Worm (Caenorhabditis elegans) whole organism, midembryonic: ENCODE measurements around the gene Y37E11AL.2.

ENCODE experiments used
- T22C8.4 ChIP-seq: fragments of 200-800 bp; sonication (Bioruptor generic); IDR thresholded peaks from 2 replicates; pipeline ENCODE4 v1.3.6; 2022; ENCODE audit warnings: missing genetic modification characterization, missing compliant biosample characterization
- cog-1 ChIP-seq: sonication (generic microtip); optimal IDR thresholded peaks from 2 replicates; lab custom pipeline; 2016; ENCODE audit warnings: missing genetic modification characterization, missing compliant biosample characterization
- flt-1 ChIP-seq: fragments of 200-800 bp; sonication (Bioruptor generic); IDR thresholded peaks from 2 replicates; pipeline ENCODE4 v1.3.6; 2022; ENCODE audit warnings: missing genetic modification characterization, missing compliant biosample characterization
- klf-2 ChIP-seq: fragments of 200-800 bp; sonication (Bioruptor generic); conservative IDR thresholded peaks from 2 replicates; pipeline ENCODE4 v1.3.6; 2022; ENCODE audit warnings: missing genetic modification reagents, missing genetic modification characterization, missing compliant biosample characterization
- med-1 ChIP-seq: sonication (generic microtip); optimal IDR thresholded peaks from 2 replicates; lab custom pipeline; 2017; ENCODE audit warnings: missing genetic modification characterization, mild to moderate bottlenecking, missing compliant biosample characterization, antibody characterized with exemption, missing genetic modification reagents; ENCODE audit not compliant: insufficient read depth
- ref-1 ChIP-seq: fragments of 200-800 bp; sonication (Bioruptor generic); conservative IDR thresholded peaks from 2 replicates; pipeline ENCODE4 v1.3.6; 2022; ENCODE audit warnings: missing genetic modification reagents, missing genetic modification characterization, missing compliant biosample characterization
- tab-1 ChIP-seq: fragments of 200-800 bp; sonication (Bioruptor generic); IDR thresholded peaks from 2 replicates; pipeline ENCODE4 v1.3.6; 2022; ENCODE audit warnings: missing genetic modification characterization, missing compliant biosample characterization
- ztf-23 ChIP-seq: fragments of 200-800 bp; sonication (Bioruptor generic); IDR thresholded peaks from 2 replicates; pipeline ENCODE4 v1.3.6; 2022; ENCODE audit warnings: missing genetic modification reagents, missing genetic modification characterization, missing compliant biosample characterization
- ztf-29 ChIP-seq: fragments of 200-800 bp; sonication (Bioruptor generic); IDR thresholded peaks from 2 replicates; pipeline ENCODE4 v1.3.6; 2022; ENCODE audit warnings: missing genetic modification reagents, missing genetic modification characterization, missing compliant biosample characterization

The Y37E11AL.2 gene

ce11 chrIV:3698201-3698600 lies at the start of gene Y37E11AL.2:
Y37E11AL.2 (plus strand) TSS chrIV:3698501.
- TF ChIP-seq T22C8.4 (GFP tag; lab: Robert Waterston, UW) (peak; percentile 20; the same call in 1 of the 2 replicates), cog-1 (no peak)

ce11 chrIV:3648634-3649240 lies 49.6 kb upstream of the Y37E11AL.2 start, which contains the start of gene CC8.2:
CC8.2 (minus strand) TSS chrIV:3648684.
- TF ChIP-seq cog-1 (no peak), med-1 (GFP tag; lab: Kevin White, UChicago) (no peak), ztf-23 (GFP tag; lab: Robert Waterston, UW) (0 out of 2 replicates have a peak, but pooled peaks have one; percentile 27), tab-1 (GFP tag; lab: Robert Waterston, UW) (no peak)

- TF ChIP-seq flt-1 (GFP tag; lab: Robert Waterston, UW) (no peak), cog-1 (no peak), ztf-29 (no peak), ref-1 (GFP tag; lab: Robert Waterston, UW) (no peak), T22C8.4 (GFP tag; lab: Robert Waterston, UW) (no peak), med-1 (GFP tag; lab: Kevin White, UChicago) (no peak), tab-1 (GFP tag; lab: Robert Waterston, UW) (no peak), ztf-23 (GFP tag; lab: Robert Waterston, UW) (no peak), klf-2 (GFP tag; lab: Robert Waterston, UW) (no peak)
These were observed 46.1 kb upstream of the Y37E11AL.2 start for ce11 chrIV:3652223-3652622.

DNA sequence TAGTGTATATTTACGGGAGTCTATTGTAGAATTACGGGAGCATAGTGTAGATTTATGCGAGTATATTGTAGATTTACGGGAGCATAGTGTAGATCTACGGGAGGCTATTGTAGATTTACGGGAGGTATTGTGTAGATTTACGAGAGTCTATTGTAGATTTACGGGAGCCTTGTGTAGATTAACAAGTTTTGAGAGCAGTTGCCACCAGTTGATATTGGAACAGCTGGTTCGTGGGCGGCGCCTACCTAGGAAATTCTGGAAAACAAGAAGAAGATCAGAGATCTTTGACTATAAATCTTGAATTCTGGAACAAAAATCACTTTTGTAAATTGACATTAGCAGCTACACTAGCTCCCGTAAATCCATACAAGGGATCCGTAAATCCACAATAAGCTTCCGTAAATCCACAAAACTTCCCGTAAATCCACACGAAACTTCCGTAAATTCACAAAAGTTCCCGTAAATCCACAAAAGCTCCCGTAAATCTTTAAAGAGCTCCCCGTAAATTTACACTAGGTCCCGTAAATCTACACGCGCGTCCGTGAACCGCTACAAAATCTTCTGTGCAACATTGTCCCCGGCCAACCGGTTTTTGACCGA lies 45.4 kb upstream of the Y37E11AL.2 start:
- TF ChIP-seq klf-2 (GFP tag; lab: Robert Waterston, UW) (no peak), tab-1 (GFP tag; lab: Robert Waterston, UW) (no peak), med-1 (GFP tag; lab: Kevin White, UChicago) (no peak), ztf-29 (no peak), T22C8.4 (GFP tag; lab: Robert Waterston, UW) (no peak), ref-1 (GFP tag; lab: Robert Waterston, UW) (no peak), cog-1 (no peak), flt-1 (GFP tag; lab: Robert Waterston, UW) (no peak), ztf-23 (GFP tag; lab: Robert Waterston, UW) (no peak)

ce11 chrIV:3653420-3653823 lies 44.9 kb upstream of the Y37E11AL.2 start:
- no peak for TF ChIP-seq ztf-29
- TF ChIP-seq ztf-23 (GFP tag; lab: Robert Waterston, UW): no peak
- TF ChIP-seq tab-1 (GFP tag; lab: Robert Waterston, UW): no peak
- no peak for TF ChIP-seq med-1 (GFP tag; lab: Kevin White, UChicago)
- TF ChIP-seq flt-1 (GFP tag; lab: Robert Waterston, UW): no peak
- TF ChIP-seq T22C8.4 (GFP tag; lab: Robert Waterston, UW): no peak
- TF ChIP-seq cog-1: no peak
- TF ChIP-seq ref-1 (GFP tag; lab: Robert Waterston, UW): no peak
- no peak for TF ChIP-seq klf-2 (GFP tag; lab: Robert Waterston, UW)

DNA sequence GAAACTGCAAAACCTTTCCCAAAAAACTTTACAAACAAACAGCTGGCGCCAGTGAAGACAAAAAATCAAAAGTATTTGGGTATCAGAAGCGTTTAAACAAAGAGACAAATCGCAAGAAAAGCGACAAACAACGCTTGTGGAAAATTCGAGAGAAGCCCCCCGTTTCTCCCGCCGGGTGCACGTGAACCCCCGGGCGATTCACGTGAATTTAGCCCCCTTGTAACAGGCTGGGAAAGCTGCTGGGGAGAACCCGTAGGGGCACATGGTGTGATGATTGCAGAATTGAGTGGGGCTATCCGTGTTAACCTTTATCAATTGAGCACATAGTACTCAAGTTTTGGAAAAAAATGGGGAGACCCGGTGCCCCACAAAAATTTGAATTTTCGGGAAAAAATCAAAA lies 44.1 kb upstream of the Y37E11AL.2 start:
- TF ChIP-seq ztf-29 (no peak), T22C8.4 (GFP tag; lab: Robert Waterston, UW) (no peak), ztf-23 (GFP tag; lab: Robert Waterston, UW) (no peak), med-1 (GFP tag; lab: Kevin White, UChicago) (no peak), cog-1 (no peak), tab-1 (GFP tag; lab: Robert Waterston, UW) (no peak), flt-1 (GFP tag; lab: Robert Waterston, UW) (no peak), ref-1 (GFP tag; lab: Robert Waterston, UW) (no peak), klf-2 (GFP tag; lab: Robert Waterston, UW) (no peak)

ce11 chrIV:3654823-3655222 lies 43.5 kb upstream of the Y37E11AL.2 start:
- TF ChIP-seq cog-1: no peak
- no peak for TF ChIP-seq ztf-23 (GFP tag; lab: Robert Waterston, UW)
- TF ChIP-seq T22C8.4 (GFP tag; lab: Robert Waterston, UW): no peak
- no peak for TF ChIP-seq tab-1 (GFP tag; lab: Robert Waterston, UW)
- TF ChIP-seq med-1 (GFP tag; lab: Kevin White, UChicago): no peak
- TF ChIP-seq ref-1 (GFP tag; lab: Robert Waterston, UW): no peak
- TF ChIP-seq klf-2 (GFP tag; lab: Robert Waterston, UW): no peak
- no peak for TF ChIP-seq flt-1 (GFP tag; lab: Robert Waterston, UW)
- no peak for TF ChIP-seq ztf-29

- TF ChIP-seq ztf-29: no peak
- TF ChIP-seq T22C8.4 (GFP tag; lab: Robert Waterston, UW): no peak
- TF ChIP-seq cog-1: no peak
- TF ChIP-seq ref-1 (GFP tag; lab: Robert Waterston, UW): no peak
- TF ChIP-seq med-1 (GFP tag; lab: Kevin White, UChicago): no peak
- no peak for TF ChIP-seq flt-1 (GFP tag; lab: Robert Waterston, UW)
- TF ChIP-seq ztf-23 (GFP tag; lab: Robert Waterston, UW): no peak
- no peak for TF ChIP-seq klf-2 (GFP tag; lab: Robert Waterston, UW)
- no peak for TF ChIP-seq tab-1 (GFP tag; lab: Robert Waterston, UW)
These were observed 42.4 kb upstream of the Y37E11AL.2 start for ce11 chrIV:3655896-3656295.

DNA sequence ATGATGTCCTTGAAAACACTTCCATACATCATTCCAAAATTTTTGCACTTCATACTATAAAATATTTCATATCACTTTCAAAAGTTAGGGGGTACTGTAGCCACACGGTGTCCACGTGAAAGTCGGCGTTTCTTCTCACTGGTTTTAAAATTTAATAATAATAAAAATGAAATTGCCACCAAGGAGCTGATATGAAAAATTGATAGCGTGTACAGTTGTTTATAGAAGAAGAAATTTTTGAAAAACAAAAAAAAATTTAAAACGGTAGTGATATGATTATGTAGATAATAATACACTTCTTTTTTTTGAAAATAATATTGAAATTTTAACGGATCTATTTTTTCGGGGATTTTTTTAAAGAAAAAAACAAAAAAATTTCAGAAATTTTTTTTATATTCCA lies 38.4 kb upstream of the Y37E11AL.2 start:
- TF ChIP-seq ztf-23 (GFP tag; lab: Robert Waterston, UW): no peak
- no peak for TF ChIP-seq flt-1 (GFP tag; lab: Robert Waterston, UW)
- no peak for TF ChIP-seq med-1 (GFP tag; lab: Kevin White, UChicago)
- TF ChIP-seq cog-1: no peak
- no peak for TF ChIP-seq T22C8.4 (GFP tag; lab: Robert Waterston, UW)
- no peak for TF ChIP-seq tab-1 (GFP tag; lab: Robert Waterston, UW)
